Fruit fly (Drosophila melanogaster) whole organism, pupa: ENCODE measurements around the gene CG13021.

Experiments used
- CG10348 ChIP-seq: fragments of 200-800 bp; sonication (Bioruptor generic); IDR thresholded peaks from 2 replicates; pipeline ENCODE4 v1.3.6; 2022; ENCODE audit warnings: missing biosample characterization, missing genetic modification characterization
- CG14655 ChIP-seq: fragments of 200-800 bp; sonication (Bioruptor generic); optimal IDR thresholded peaks from 3 replicates; lab custom pipeline; 2017; ENCODE audit warnings: mild to moderate bottlenecking, missing biosample characterization, missing genetic modification reagents, missing genetic modification characterization
- CG15710 ChIP-seq: fragments of 200-800 bp; sonication (Bioruptor generic); optimal IDR thresholded peaks from 2 replicates; lab custom pipeline; 2018; ENCODE audit warnings: missing biosample characterization, mild to moderate bottlenecking, missing genetic modification characterization, moderate library complexity
- CG17806 ChIP-seq: fragments of 200-800 bp; sonication (Bioruptor generic); optimal IDR thresholded peaks from 2 replicates; lab custom pipeline; 2018; ENCODE audit warnings: missing biosample characterization, mild to moderate bottlenecking, missing genetic modification characterization, moderate library complexity
- CG32121 ChIP-seq: fragments of 200-800 bp; sonication (Bioruptor generic); IDR thresholded peaks from 2 replicates; pipeline ENCODE4 v1.3.6; 2022; ENCODE audit warnings: missing biosample characterization, missing genetic modification characterization
- CG8301 ChIP-seq: fragments of 200-800 bp; sonication (Bioruptor generic); optimal IDR thresholded peaks from 2 replicates; lab custom pipeline; 2018; ENCODE audit warnings: missing biosample characterization, mild to moderate bottlenecking, missing genetic modification characterization
- CG9948 ChIP-seq: fragments of 200-800 bp; sonication (Bioruptor generic); optimal IDR thresholded peaks from 2 replicates; lab custom pipeline; 2018; ENCODE audit warnings: missing biosample characterization, mild to moderate bottlenecking, missing genetic modification characterization, moderate library complexity
- D1 ChIP-seq: fragments of 200-800 bp; sonication (Bioruptor generic); optimal IDR thresholded peaks from 2 replicates; lab custom pipeline; 2018; ENCODE audit warnings: missing biosample characterization, mild to moderate bottlenecking, missing genetic modification characterization, moderate library complexity
- Pif1A ChIP-seq: fragments of 200-800 bp; sonication (Bioruptor generic); optimal IDR thresholded peaks from 3 replicates; lab custom pipeline; 2016; ENCODE audit warnings: missing biosample characterization, missing genetic modification characterization
- Snoo ChIP-seq: fragments of 200-800 bp; sonication (Bioruptor generic); optimal IDR thresholded peaks from 3 replicates; lab custom pipeline; 2017; ENCODE audit warnings: missing biosample characterization, mild to moderate bottlenecking, missing genetic modification characterization, inconsistent platforms
- fd96Ca ChIP-seq: fragments of 200-800 bp; sonication (Bioruptor generic); IDR thresholded peaks from 3 replicates; pipeline ENCODE4 v1.3.6; 2022; ENCODE audit warnings: missing biosample characterization, missing genetic modification characterization
- gl ChIP-seq: fragments of 200-800 bp; sonication (Bioruptor generic); optimal IDR thresholded peaks from 2 replicates; lab custom pipeline; 2018; ENCODE audit warnings: missing biosample characterization, mild to moderate bottlenecking, missing genetic modification characterization

CG13021 gene

dm6 chrX:3557512-3557911 is 43.4 kb downstream of the CG13021 start, which contains the start of gene ppk8:
TSS of gene ppk8 (plus strand) at chrX:3557812.
- TF ChIP-seq CG14655 (GFP tag; lab: Kevin White, UChicago) = no peak
- TF ChIP-seq CG15710 = no peak
- TF ChIP-seq gl (tag; lab: Kevin White, UChicago) = no peak
- TF ChIP-seq CG8301 (tag; lab: Kevin White, UChicago) = no peak
- TF ChIP-seq CG32121 (GFP tag; lab: Robert Waterston, UW) = no peak
- TF ChIP-seq CG10348 (GFP tag; lab: Robert Waterston, UW) = no peak

- TF ChIP-seq D1 = no peak
- no peak for TF ChIP-seq CG14655 (GFP tag; lab: Kevin White, UChicago)
- no peak for TF ChIP-seq CG8301 (tag; lab: Kevin White, UChicago)
- no peak for TF ChIP-seq Pif1A (GFP tag; lab: Kevin White, UChicago)
- TF ChIP-seq Snoo (tag; lab: Kevin White, UChicago) = no peak
- TF ChIP-seq fd96Ca (GFP tag; lab: Robert Waterston, UW) = no peak
- TF ChIP-seq CG32121 (GFP tag; lab: Robert Waterston, UW) = no peak
- TF ChIP-seq CG9948 (tag; lab: Kevin White, UChicago) = no peak
- TF ChIP-seq CG17806 (tag; lab: Kevin White, UChicago) = no peak
Observed at dm6 chrX:3558372-3558771, 44.3 kb downstream of the CG13021 start.
